Worm (Caenorhabditis elegans) whole organism, L4 larva: ENCODE results near the gene K01A11.3.
A peak's percentile ranks its signal among the peaks of the same experiment; 100 is the strongest.

Source experiments
- F44E2.7 ChIP-seq: fragments of 200-800 bp; sonication (Bioruptor generic); IDR thresholded peaks from 2 replicates; pipeline ENCODE4 v2.1.2; 2022; ENCODE audit warnings: missing genetic modification characterization, missing compliant biosample characterization
- T26A8.4 ChIP-seq: fragments of 200-800 bp; sonication (Bioruptor generic); IDR thresholded peaks from 2 replicates; pipeline ENCODE4 v1.3.6; 2022; ENCODE audit warnings: missing genetic modification characterization, missing compliant biosample characterization
- ZK337.2 ChIP-seq: fragments of 200-800 bp; sonication (Bioruptor generic); IDR thresholded peaks from 2 replicates; pipeline ENCODE4 v1.3.6; 2022; ENCODE audit warnings: missing genetic modification reagents, missing genetic modification characterization, missing compliant biosample characterization
- aha-1 ChIP-seq: fragments of 150-350 bp; peaks from one replicate; lab custom pipeline; 2014; ENCODE audit warnings: missing biosample characterization, missing genetic modification characterization
- aly-2 ChIP-seq: sonication (generic microtip); optimal IDR thresholded peaks from 2 replicates; lab custom pipeline; 2018; ENCODE audit warnings: missing biosample characterization, missing genetic modification characterization
- ceh-20 ChIP-seq: fragments of 200-800 bp; sonication (Bioruptor generic); IDR thresholded peaks from 2 replicates; pipeline ENCODE4 v1.3.6; 2022; ENCODE audit warnings: missing genetic modification reagents, missing genetic modification characterization, missing compliant biosample characterization
- ceh-32 ChIP-seq: sonication (generic microtip); optimal IDR thresholded peaks from 2 replicates; lab custom pipeline; 2016; ENCODE audit warnings: mild to moderate bottlenecking, missing genetic modification characterization, missing compliant biosample characterization; ENCODE audit not compliant: poor library complexity
- ceh-82 ChIP-seq: sonication (generic microtip); optimal IDR thresholded peaks from 2 replicates; lab custom pipeline; 2017; ENCODE audit warnings: missing biosample characterization, missing genetic modification characterization
- ctbp-1 ChIP-seq: fragments of 200-800 bp; sonication (Bioruptor generic); IDR thresholded peaks from 2 replicates; pipeline ENCODE4 v1.3.6; 2022; ENCODE audit warnings: missing genetic modification reagents, missing genetic modification characterization, missing compliant biosample characterization
- daf-16 ChIP-seq, 3 experiments: sonication (generic microtip); optimal IDR thresholded peaks; 2 replicates each; lab custom pipeline; 2016 to 2017; ENCODE audit warnings: missing genetic modification characterization in 3 of 3, missing genetic modification reagents in 3 of 3, mild to moderate bottlenecking in 2 of 3, missing compliant biosample characterization in 2 of 3, missing biosample characterization in 1 of 3, moderate library complexity in 1 of 3
- daf-8 ChIP-seq: fragments of 200-800 bp; sonication (Bioruptor generic); IDR thresholded peaks from 2 replicates; pipeline ENCODE4 v1.3.6; 2022; ENCODE audit warnings: missing genetic modification characterization, missing compliant biosample characterization
- dmd-6 ChIP-seq: fragments of 200-800 bp; sonication (Bioruptor generic); IDR thresholded peaks from 2 replicates; pipeline ENCODE4 v1.3.6; 2022; ENCODE audit warnings: missing genetic modification reagents, missing genetic modification characterization, missing compliant biosample characterization
- dve-1 ChIP-seq: sonication (generic microtip); optimal IDR thresholded peaks from 2 replicates; lab custom pipeline; 2017; ENCODE audit warnings: antibody characterized with exemption, mild to moderate bottlenecking, missing genetic modification characterization, missing compliant biosample characterization; ENCODE audit not compliant: insufficient read depth
- egl-27 ChIP-seq: sonication (generic microtip); optimal IDR thresholded peaks from 3 replicates; lab custom pipeline; 2017; ENCODE audit warnings: missing biosample characterization, missing genetic modification reagents, missing genetic modification characterization
- fkh-10 ChIP-seq: fragments of 150-350 bp; optimal IDR thresholded peaks from 2 replicates; lab custom pipeline; 2014; ENCODE audit warnings: missing biosample characterization, missing genetic modification reagents, missing genetic modification characterization
- hif-1 ChIP-seq, 2 experiments: sonication (generic microtip); optimal IDR thresholded peaks; 2 replicates each; lab custom pipeline; 2016 to 2017; ENCODE audit warnings: missing compliant biosample characterization in 2 of 2, missing genetic modification characterization in 2 of 2, missing genetic modification reagents in 2 of 2, missing genotype in 2 of 2, mild to moderate bottlenecking in 1 of 2
- hlh-11 ChIP-seq: fragments of 200-800 bp; sonication (Bioruptor generic); optimal IDR thresholded peaks from 2 replicates; lab custom pipeline; 2018; ENCODE audit warnings: mild to moderate bottlenecking, missing genetic modification characterization, missing compliant biosample characterization
- lin-1 ChIP-seq: fragments of 200-800 bp; sonication (Bioruptor generic); IDR thresholded peaks from 2 replicates; pipeline ENCODE4 v1.3.6; 2022; ENCODE audit warnings: missing genetic modification reagents, missing genetic modification characterization, missing compliant biosample characterization
- madf-5 ChIP-seq, 2 experiments: fragments of 200-800 bp; sonication (Bioruptor generic); IDR thresholded peaks; 2 replicates each; pipeline ENCODE4 v1.3.6; 2022; ENCODE audit warnings: missing compliant biosample characterization in 2 of 2, missing genetic modification characterization in 2 of 2
- mdl-1 ChIP-seq, 2 experiments: fragments of 150-350 bp in 1 of 2; sonication (generic microtip) in 1 of 2; optimal IDR thresholded peaks; 2 replicates each; lab custom pipeline; 2014 to 2017; ENCODE audit warnings: missing biosample characterization in 2 of 2, missing genetic modification characterization in 2 of 2
- mes-2 ChIP-seq: sonication (generic microtip); optimal IDR thresholded peaks from 2 replicates; lab custom pipeline; 2016; ENCODE audit warnings: missing genotype, mild to moderate bottlenecking, missing genetic modification characterization, missing compliant biosample characterization; ENCODE audit not compliant: poor library complexity, severe bottlenecking
- mxl-2 ChIP-seq: fragments of 200-800 bp; sonication (Bioruptor generic); conservative IDR thresholded peaks from 2 replicates; pipeline ENCODE4 v1.3.6; 2022; ENCODE audit warnings: missing genetic modification reagents, missing genetic modification characterization, missing compliant biosample characterization
- nhr-28 ChIP-seq: fragments of 150-350 bp; optimal IDR thresholded peaks from 2 replicates; lab custom pipeline; 2014; ENCODE audit warnings: missing biosample characterization, missing genetic modification characterization
- nhr-42 ChIP-seq: fragments of 200-800 bp; sonication (Bioruptor generic); IDR thresholded peaks from 2 replicates; pipeline ENCODE4 v1.3.6; 2022; ENCODE audit warnings: missing genetic modification characterization, missing compliant biosample characterization
- nhr-77 ChIP-seq: fragments of 150-350 bp; optimal IDR thresholded peaks from 2 replicates; lab custom pipeline; 2014; ENCODE audit warnings: missing biosample characterization, missing genetic modification characterization
- snpc-1.2 ChIP-seq: fragments of 200-800 bp; sonication (Bioruptor generic); IDR thresholded peaks from 2 replicates; pipeline ENCODE4 v1.3.6; 2022; ENCODE audit warnings: missing genetic modification reagents, missing genetic modification characterization, missing compliant biosample characterization
- unc-130 ChIP-seq: sonication (generic microtip); optimal IDR thresholded peaks from 2 replicates; lab custom pipeline; 2016; ENCODE audit warnings: missing genetic modification reagents, missing genetic modification characterization, missing compliant biosample characterization
- unc-62 ChIP-seq, 3 experiments: fragments of 150-350 bp in 1 of 3; sonication (generic microtip); optimal IDR thresholded peaks in 2 of 3; peaks in 1 of 3; 1 replicate in 1 of 3; 2 replicates in 2 of 3; lab custom pipeline; 2014 to 2017; ENCODE audit warnings: missing biosample characterization in 3 of 3, missing genetic modification characterization in 3 of 3, missing genetic modification reagents in 3 of 3, missing genotype in 1 of 3
- zfp-2 ChIP-seq: sonication (generic microtip); optimal IDR thresholded peaks from 2 replicates; lab custom pipeline; 2016; ENCODE audit warnings: mild to moderate bottlenecking, missing genetic modification characterization, missing compliant biosample characterization
- zfp-3 ChIP-seq: fragments of 200-800 bp; sonication (Bioruptor generic); conservative IDR thresholded peaks from 2 replicates; pipeline ENCODE4 v1.3.6; 2022; ENCODE audit warnings: missing genetic modification reagents, missing genetic modification characterization, missing compliant biosample characterization
- zip-2 ChIP-seq: fragments of 150-350 bp; optimal IDR thresholded peaks from 2 replicates; lab custom pipeline; 2014; ENCODE audit warnings: missing biosample characterization, missing genetic modification characterization
- ztf-7 ChIP-seq: fragments of 150-350 bp; optimal IDR thresholded peaks from 2 replicates; lab custom pipeline; 2014; ENCODE audit warnings: missing biosample characterization, missing genetic modification characterization

K01A11.3 gene

DNA sequence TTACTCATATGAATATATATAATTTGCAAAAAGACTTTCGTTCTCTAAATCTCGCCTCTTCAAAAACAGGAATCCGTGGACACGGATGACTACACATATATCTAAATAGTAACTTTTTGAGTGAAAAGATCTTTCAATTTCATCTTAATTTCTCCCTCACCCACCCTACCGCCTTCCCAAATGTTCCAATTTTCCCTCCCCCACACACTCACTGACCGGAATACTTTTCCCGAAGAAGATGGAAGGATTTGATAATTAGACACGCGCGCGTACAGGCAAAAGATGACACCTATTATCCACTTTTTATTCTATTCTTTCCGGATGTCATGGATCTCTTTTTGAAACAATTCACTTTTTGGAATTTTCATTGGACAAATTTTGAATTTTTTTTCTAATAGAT is 28.5 kb upstream of the K01A11.3 start:
- TF ChIP-seq zfp-2 (tag; lab: Kevin White, UChicago): no peak
- no peak for TF ChIP-seq madf-5 (GFP tag; IDR thresholded peaks at IDR 0.05; lab: Robert Waterston, UW)
- no peak for TF ChIP-seq ZK337.2 (GFP tag; lab: Robert Waterston, UW)
- TF ChIP-seq ceh-32 (tag; lab: Kevin White, UChicago): no peak
- no peak for TF ChIP-seq mxl-2 (GFP tag; lab: Robert Waterston, UW)
- no peak for TF ChIP-seq egl-27
- TF ChIP-seq ctbp-1 (GFP tag; lab: Robert Waterston, UW): no peak

DNA sequence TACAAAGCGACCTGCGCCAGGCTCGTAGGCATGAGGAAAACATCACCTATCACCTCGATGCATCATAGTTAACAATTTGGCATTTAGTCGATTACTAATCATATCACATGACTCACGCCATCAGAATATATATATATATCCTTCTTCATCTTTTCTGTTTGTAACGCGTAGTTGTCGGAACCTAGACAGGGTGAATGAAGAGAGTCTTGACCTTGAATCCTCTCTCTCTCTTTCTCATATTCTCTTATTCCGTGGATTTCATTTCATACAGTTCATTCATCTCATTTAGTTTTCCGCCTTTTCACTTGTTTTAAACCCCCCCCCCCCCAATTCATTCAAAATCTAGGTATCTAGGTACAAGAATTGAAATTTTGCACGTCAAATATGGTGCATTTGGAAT is 27.8 kb upstream of the K01A11.3 start:
- TF ChIP-seq mxl-2 (GFP tag; lab: Robert Waterston, UW): no peak
- TF ChIP-seq fkh-10 (GFP tag; lab: Kevin White, UChicago): no peak
- no peak for TF ChIP-seq snpc-1.2 (GFP tag; lab: Robert Waterston, UW)
- TF ChIP-seq unc-62 (GFP tag; optimal IDR thresholded peaks at IDR 0.05 in 1 of 2; lab: Kevin White, UChicago): no peak
- no peak for TF ChIP-seq unc-62 (tag; optimal IDR thresholded peaks at IDR 0.05; lab: Kevin White, UChicago)
- no peak for TF ChIP-seq T26A8.4 (GFP tag; lab: Robert Waterston, UW)
- TF ChIP-seq nhr-77 (tag; lab: Kevin White, UChicago): no peak
- TF ChIP-seq nhr-28 (tag; lab: Kevin White, UChicago): peak; percentile 6
- TF ChIP-seq F44E2.7 (GFP tag; lab: Robert Waterston, UW): no peak
- TF ChIP-seq ztf-7 (tag; lab: Kevin White, UChicago): no peak
- TF ChIP-seq daf-8 (GFP tag; lab: Robert Waterston, UW): no peak
- no peak for TF ChIP-seq nhr-42 (GFP tag; lab: Robert Waterston, UW)
- peak; percentile 50 for TF ChIP-seq aha-1 (tag; lab: Kevin White, UChicago)
- TF ChIP-seq ceh-20: no peak

ce11 chrIII:3478795-3479398 is 26.5 kb upstream of the K01A11.3 start:
- TF ChIP-seq snpc-1.2 (GFP tag; lab: Robert Waterston, UW) (no peak), T26A8.4 (GFP tag; lab: Robert Waterston, UW) (no peak)

ce11 chrIII:3477375-3477774 is 25.0 kb upstream of the K01A11.3 start:
- TF ChIP-seq ceh-82: no peak
- TF ChIP-seq unc-62 (GFP tag; optimal IDR thresholded peaks at IDR 0.05 in 1 of 2; lab: Kevin White, UChicago): peak in 1 of 2 experiments; percentile 81
- TF ChIP-seq unc-62 (tag; optimal IDR thresholded peaks at IDR 0.05; lab: Kevin White, UChicago): no peak

- TF ChIP-seq mes-2 (peak; percentile 42), hif-1 (tag; optimal IDR thresholded peaks at IDR 0.05; lab: Kevin White, UChicago) (peak in 1 of 2 experiments; percentile 81), madf-5 (GFP tag; IDR thresholded peaks at IDR 0.05; lab: Robert Waterston, UW) (no peak), unc-130 (GFP tag; lab: Kevin White, UChicago) (peak; percentile 19)
These were observed 23.8 kb upstream of the K01A11.3 start for ce11 chrIII:3476245-3476644.

DNA sequence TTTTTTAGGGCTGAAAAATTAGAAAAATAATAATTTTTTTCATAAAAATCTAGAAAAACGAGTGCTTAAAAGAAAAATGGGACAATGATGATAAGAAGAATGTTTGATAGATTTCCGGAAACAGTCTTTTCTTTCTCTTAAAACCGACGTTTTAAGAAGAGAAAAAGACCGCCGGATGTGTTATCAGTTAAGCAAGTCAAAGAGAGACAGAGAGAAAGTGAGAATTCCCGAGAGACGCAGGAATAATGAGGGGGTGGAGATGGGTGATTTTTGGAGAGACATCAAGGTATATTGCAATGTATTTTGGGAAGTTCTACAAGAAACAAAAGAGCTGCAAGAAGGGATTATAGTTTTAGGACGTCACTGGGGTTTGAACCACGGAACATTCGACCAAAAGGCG is 23.1 kb upstream of the K01A11.3 start, which contains the start of gene C34C12.9:
Gene C34C12.9, minus strand, starts transcription at position 16 of the 400 bp plus-strand sequence.
- peak; percentile 39 for TF ChIP-seq aha-1 (tag; lab: Kevin White, UChicago)
- TF ChIP-seq daf-16 (GFP tag; optimal IDR thresholded peaks at IDR 0.05; lab: Kevin White, UChicago): no peak
- peak; percentile 10 for TF ChIP-seq daf-16 (tag; optimal IDR thresholded peaks at IDR 0.05; lab: Kevin White, UChicago)
- TF ChIP-seq mes-2: no peak
- TF ChIP-seq aly-2 (tag; lab: Kevin White, UChicago): no peak
- TF ChIP-seq zfp-3: no peak
- TF ChIP-seq dmd-6: peak; percentile 66
- peak; percentile 17 for TF ChIP-seq dve-1 (tag; lab: Kevin White, UChicago)
- TF ChIP-seq ceh-32 (tag; lab: Kevin White, UChicago): no peak
- TF ChIP-seq hlh-11 (tag; lab: Kevin White, UChicago): peak; percentile 16
- TF ChIP-seq lin-1 (GFP tag; lab: Robert Waterston, UW): peak; percentile 93
- peak; percentile 35 for TF ChIP-seq nhr-28 (tag; lab: Kevin White, UChicago)
- no peak for TF ChIP-seq zip-2 (tag; lab: Kevin White, UChicago)
- TF ChIP-seq mdl-1 (tag; optimal IDR thresholded peaks at IDR 0.05; lab: Kevin White, UChicago): no peak
- TF ChIP-seq, all 104 proteins: peak for 7
